Worm (Caenorhabditis elegans) whole organism, L4 larva: ENCODE results near the gene sri-51.

Source experiments
- F10B5.3 ChIP-seq: sonication (generic microtip); optimal IDR thresholded peaks from 2 replicates; lab custom pipeline; 2016; ENCODE audit warnings: mild to moderate bottlenecking, missing genetic modification characterization, missing compliant biosample characterization
- F37D6.2 ChIP-seq: sonication (generic microtip); optimal IDR thresholded peaks from 2 replicates; lab custom pipeline; 2016; ENCODE audit warnings: mild to moderate bottlenecking, missing genetic modification characterization, missing compliant biosample characterization
- R02D3.7 ChIP-seq: fragments of 150-350 bp; sonication (generic microtip); optimal IDR thresholded peaks from 3 replicates; lab custom pipeline; 2014; ENCODE audit warnings: missing biosample characterization, missing genetic modification characterization
- Y105C5A.15 ChIP-seq: fragments of 200-800 bp; sonication (Bioruptor generic); IDR thresholded peaks from 2 replicates; pipeline ENCODE4 v1.3.6; 2022; ENCODE audit warnings: missing genetic modification characterization, missing compliant biosample characterization
- Y75B8A.6 ChIP-seq: fragments of 200-800 bp; sonication (Bioruptor generic); IDR thresholded peaks from 2 replicates; pipeline ENCODE4 v1.3.6; 2022; ENCODE audit warnings: missing genetic modification reagents, missing genetic modification characterization, missing compliant biosample characterization
- ceh-82 ChIP-seq: sonication (generic microtip); optimal IDR thresholded peaks from 2 replicates; lab custom pipeline; 2017; ENCODE audit warnings: missing biosample characterization, missing genetic modification characterization
- cey-2 ChIP-seq: sonication (generic microtip); optimal IDR thresholded peaks from 3 replicates; lab custom pipeline; 2017; ENCODE audit warnings: missing genetic modification characterization, mild to moderate bottlenecking, missing compliant biosample characterization, antibody characterized with exemption, borderline replicate concordance; ENCODE audit not compliant: insufficient read depth
- ctbp-1 ChIP-seq: fragments of 200-800 bp; sonication (Bioruptor generic); IDR thresholded peaks from 2 replicates; pipeline ENCODE4 v1.3.6; 2022; ENCODE audit warnings: missing genetic modification reagents, missing genetic modification characterization, missing compliant biosample characterization
- daf-16 ChIP-seq, 3 experiments: sonication (generic microtip); optimal IDR thresholded peaks; 2 replicates each; lab custom pipeline; 2016 to 2017; ENCODE audit warnings: missing genetic modification characterization in 3 of 3, missing genetic modification reagents in 3 of 3, mild to moderate bottlenecking in 2 of 3, missing compliant biosample characterization in 2 of 3, missing biosample characterization in 1 of 3, moderate library complexity in 1 of 3
- dmd-6 ChIP-seq: fragments of 200-800 bp; sonication (Bioruptor generic); IDR thresholded peaks from 2 replicates; pipeline ENCODE4 v1.3.6; 2022; ENCODE audit warnings: missing genetic modification reagents, missing genetic modification characterization, missing compliant biosample characterization
- dve-1 ChIP-seq: sonication (generic microtip); optimal IDR thresholded peaks from 2 replicates; lab custom pipeline; 2017; ENCODE audit warnings: antibody characterized with exemption, mild to moderate bottlenecking, missing genetic modification characterization, missing compliant biosample characterization; ENCODE audit not compliant: insufficient read depth
- fos-1 ChIP-seq: fragments of 150-350 bp; optimal IDR thresholded peaks from 2 replicates; lab custom pipeline; 2014; ENCODE audit warnings: missing biosample characterization, missing genetic modification characterization
- hlh-11 ChIP-seq: fragments of 200-800 bp; sonication (Bioruptor generic); optimal IDR thresholded peaks from 2 replicates; lab custom pipeline; 2018; ENCODE audit warnings: mild to moderate bottlenecking, missing genetic modification characterization, missing compliant biosample characterization
- lim-7 ChIP-seq: fragments of 200-800 bp; sonication (Bioruptor generic); IDR thresholded peaks from 2 replicates; pipeline ENCODE4 v1.3.6; 2022; ENCODE audit warnings: missing genetic modification characterization, missing compliant biosample characterization
- lin-29 ChIP-seq: fragments of 200-800 bp; sonication (Bioruptor generic); IDR thresholded peaks from 2 replicates; pipeline ENCODE4 v1.3.6; 2022; ENCODE audit warnings: missing genetic modification reagents, missing genetic modification characterization, missing compliant biosample characterization
- lin-38 ChIP-seq: fragments of 200-800 bp; sonication (Bioruptor generic); IDR thresholded peaks from 2 replicates; pipeline ENCODE4 v1.3.6; 2022; ENCODE audit warnings: missing genetic modification reagents, missing genetic modification characterization, missing compliant biosample characterization
- lir-3 ChIP-seq: sonication (generic microtip); optimal IDR thresholded peaks from 2 replicates; lab custom pipeline; 2016; ENCODE audit warnings: mild to moderate bottlenecking, missing genetic modification characterization, missing compliant biosample characterization
- madf-5 ChIP-seq, 2 experiments: fragments of 200-800 bp; sonication (Bioruptor generic); IDR thresholded peaks; 2 replicates each; pipeline ENCODE4 v1.3.6; 2022; ENCODE audit warnings: missing compliant biosample characterization in 2 of 2, missing genetic modification characterization in 2 of 2
- mdl-1 ChIP-seq, 2 experiments: fragments of 150-350 bp in 1 of 2; sonication (generic microtip) in 1 of 2; optimal IDR thresholded peaks; 2 replicates each; lab custom pipeline; 2014 to 2017; ENCODE audit warnings: missing biosample characterization in 2 of 2, missing genetic modification characterization in 2 of 2
- mdt-29 ChIP-seq: fragments of 200-800 bp; sonication (Bioruptor generic); IDR thresholded peaks from 2 replicates; pipeline ENCODE4 v1.3.6; 2022; ENCODE audit warnings: missing genetic modification reagents, missing genetic modification characterization, missing compliant biosample characterization
- mxl-2 ChIP-seq: fragments of 200-800 bp; sonication (Bioruptor generic); conservative IDR thresholded peaks from 2 replicates; pipeline ENCODE4 v1.3.6; 2022; ENCODE audit warnings: missing genetic modification reagents, missing genetic modification characterization, missing compliant biosample characterization
- nhr-102 ChIP-seq: sonication (generic microtip); optimal IDR thresholded peaks from 2 replicates; lab custom pipeline; 2016; ENCODE audit warnings: mild to moderate bottlenecking, missing genetic modification characterization, moderate library complexity, missing compliant biosample characterization
- nhr-28 ChIP-seq: fragments of 150-350 bp; optimal IDR thresholded peaks from 2 replicates; lab custom pipeline; 2014; ENCODE audit warnings: missing biosample characterization, missing genetic modification characterization
- nhr-77 ChIP-seq: fragments of 150-350 bp; optimal IDR thresholded peaks from 2 replicates; lab custom pipeline; 2014; ENCODE audit warnings: missing biosample characterization, missing genetic modification characterization
- pha-4 ChIP-seq, 2 experiments: fragments of 150-350 bp in 1 of 2; fragments of 200-800 bp in 1 of 2; sonication (Bioruptor generic) in 1 of 2; IDR thresholded peaks in 1 of 2; optimal IDR thresholded peaks in 1 of 2; 2 replicates each; pipeline versions ENCODE4 v1.3.6 to Lab custom; 2014 to 2022; ENCODE audit warnings: missing genetic modification characterization in 2 of 2, missing genetic modification reagents in 2 of 2, missing biosample characterization in 1 of 2, missing compliant biosample characterization in 1 of 2
- php-3 ChIP-seq: fragments of 200-800 bp; sonication (Bioruptor generic); IDR thresholded peaks from 2 replicates; pipeline ENCODE4 v1.3.6; 2022; ENCODE audit warnings: missing genetic modification reagents, missing genetic modification characterization, missing compliant biosample characterization
- pqm-1 ChIP-seq: sonication (generic microtip); optimal IDR thresholded peaks from 2 replicates; lab custom pipeline; 2017; ENCODE audit warnings: missing biosample characterization, missing genetic modification characterization
- saeg-2 ChIP-seq: fragments of 200-800 bp; sonication (Bioruptor generic); IDR thresholded peaks from 2 replicates; pipeline ENCODE4 v1.3.6; 2022; ENCODE audit warnings: missing genetic modification reagents, missing genetic modification characterization, missing compliant biosample characterization
- snpc-1.2 ChIP-seq: fragments of 200-800 bp; sonication (Bioruptor generic); IDR thresholded peaks from 2 replicates; pipeline ENCODE4 v1.3.6; 2022; ENCODE audit warnings: missing genetic modification reagents, missing genetic modification characterization, missing compliant biosample characterization
- spr-1 ChIP-seq: sonication (generic microtip); optimal IDR thresholded peaks from 2 replicates; lab custom pipeline; 2016; ENCODE audit warnings: mild to moderate bottlenecking, missing genetic modification characterization, missing compliant biosample characterization
- tra-1 ChIP-seq: fragments of 200-800 bp; sonication (Bioruptor generic); IDR thresholded peaks from 2 replicates; pipeline ENCODE4 v1.3.6; 2022; ENCODE audit warnings: missing genetic modification reagents, missing genetic modification characterization, missing compliant biosample characterization
- unc-62 ChIP-seq, 3 experiments: fragments of 150-350 bp in 1 of 3; sonication (generic microtip); optimal IDR thresholded peaks in 2 of 3; peaks in 1 of 3; 1 replicate in 1 of 3; 2 replicates in 2 of 3; lab custom pipeline; 2014 to 2017; ENCODE audit warnings: missing biosample characterization in 3 of 3, missing genetic modification characterization in 3 of 3, missing genetic modification reagents in 3 of 3, missing genotype in 1 of 3
- vab-7 ChIP-seq: fragments of 200-800 bp; sonication (Bioruptor generic); IDR thresholded peaks from 2 replicates; pipeline ENCODE4 v1.3.6; 2022; ENCODE audit warnings: missing genetic modification reagents, missing genetic modification characterization, missing compliant biosample characterization
- zfp-3 ChIP-seq: fragments of 200-800 bp; sonication (Bioruptor generic); conservative IDR thresholded peaks from 2 replicates; pipeline ENCODE4 v1.3.6; 2022; ENCODE audit warnings: missing genetic modification reagents, missing genetic modification characterization, missing compliant biosample characterization
- ztf-11 ChIP-seq: fragments of 150-350 bp; optimal IDR thresholded peaks from 2 replicates; lab custom pipeline; 2014; ENCODE audit warnings: missing biosample characterization, missing genetic modification characterization

Gene sri-51

ce11 chrII:3245836-3246235 is 46.9 kb upstream of the sri-51 start, which contains the start of gene C17F4.7 (continued):
- TF ChIP-seq mxl-2 (GFP tag; lab: Robert Waterston, UW) (no peak; the same call in 1 of the 2 replicates), dve-1 (tag; lab: Kevin White, UChicago) (peak; percentile 87), F10B5.3 (tag; lab: Kevin White, UChicago) (no peak), madf-5 (GFP tag; IDR thresholded peaks at IDR 0.05; lab: Robert Waterston, UW) (no peak), ztf-11 (no peak), snpc-1.2 (GFP tag; lab: Robert Waterston, UW) (no peak), F37D6.2 (tag; lab: Kevin White, UChicago) (no peak), ctbp-1 (GFP tag; lab: Robert Waterston, UW) (no peak), fos-1 (tag; lab: Kevin White, UChicago) (no peak), dmd-6 (GFP tag; lab: Robert Waterston, UW) (peak; percentile 92), tra-1 (GFP tag; lab: Robert Waterston, UW) (peak; percentile 66; the same call in 1 of the 2 replicates), R02D3.7 (no peak), cey-2 (no peak), pha-4 (GFP tag; IDR thresholded peaks at IDR 0.05; lab: Robert Waterston, UW) (no peak), pha-4 (tag; optimal IDR thresholded peaks at IDR 0.05; lab: Kevin White, UChicago) (no peak), daf-16 (GFP tag; optimal IDR thresholded peaks at IDR 0.05; lab: Kevin White, UChicago) (no peak), daf-16 (tag; optimal IDR thresholded peaks at IDR 0.05; lab: Kevin White, UChicago) (peak; percentile 77), mdt-29 (GFP tag; lab: Robert Waterston, UW) (no peak), unc-62 (GFP tag; optimal IDR thresholded peaks at IDR 0.05 in 1 of 2; lab: Kevin White, UChicago) (peak in 1 of 2 experiments; percentile 80), unc-62 (tag; optimal IDR thresholded peaks at IDR 0.05; lab: Kevin White, UChicago) (no peak), lim-7 (no peak), ceh-82 (tag; lab: Kevin White, UChicago) (no peak), spr-1 (no peak), nhr-28 (peak; percentile 95)

- no peak for TF ChIP-seq ztf-11
- peak; percentile 62; the same call in 1 of the 2 replicates for TF ChIP-seq zfp-3 (GFP tag; lab: Robert Waterston, UW)
- 0 out of 2 replicates have a peak, but pooled peaks have one; percentile 24 for TF ChIP-seq saeg-2 (GFP tag; lab: Robert Waterston, UW)
- peak; percentile 91 for TF ChIP-seq php-3 (GFP tag; lab: Robert Waterston, UW)
- TF ChIP-seq lin-38 (GFP tag; lab: Robert Waterston, UW): no peak
- TF ChIP-seq lir-3: no peak
- TF ChIP-seq vab-7 (GFP tag; lab: Robert Waterston, UW): no peak
- peak; percentile 29; the same call in 1 of the 2 replicates for TF ChIP-seq pha-4 (GFP tag; IDR thresholded peaks at IDR 0.05; lab: Robert Waterston, UW)
- TF ChIP-seq pha-4 (tag; optimal IDR thresholded peaks at IDR 0.05; lab: Kevin White, UChicago): no peak
- TF ChIP-seq dmd-6 (GFP tag; lab: Robert Waterston, UW): peak; percentile 58
- no peak for TF ChIP-seq mdl-1 (tag; optimal IDR thresholded peaks at IDR 0.05; lab: Kevin White, UChicago)
- TF ChIP-seq Y75B8A.6 (GFP tag; lab: Robert Waterston, UW): 0 out of 2 replicates have a peak, but pooled peaks have one; percentile 52
- TF ChIP-seq hlh-11 (tag; lab: Kevin White, UChicago): peak; percentile 10
- peak; percentile 79 for TF ChIP-seq pqm-1 (tag; lab: Kevin White, UChicago)
- peak; percentile 72 for TF ChIP-seq fos-1 (tag; lab: Kevin White, UChicago)
- TF ChIP-seq tra-1 (GFP tag; lab: Robert Waterston, UW): 0 out of 2 replicates have a peak, but pooled peaks have one; percentile 27
- peak; percentile 48 for TF ChIP-seq nhr-28
- TF ChIP-seq Y105C5A.15 (GFP tag; lab: Robert Waterston, UW): no peak
- TF ChIP-seq dve-1 (tag; lab: Kevin White, UChicago): peak; percentile 75
- TF ChIP-seq nhr-102 (tag; lab: Kevin White, UChicago): no peak
- TF ChIP-seq nhr-77: peak; percentile 77
- no peak for TF ChIP-seq lin-29 (GFP tag; lab: Robert Waterston, UW)
Measured at ce11 chrII:3244758-3245157, 45.9 kb upstream of the sri-51 start.
